Fruit fly (Drosophila melanogaster) whole organism, wandering third instar larva: ENCODE measurements around the gene CG12983.

Experiments used
- Abd-B ChIP-seq: fragments of >200 bp; optimal IDR thresholded peaks from 2 replicates; lab custom pipeline; 2017; ENCODE audit warnings: missing biosample characterization, missing genetic modification characterization
- CG32264 ChIP-seq: fragments of 200-800 bp; sonication (Bioruptor generic); optimal IDR thresholded peaks from 2 replicates; lab custom pipeline; 2016; ENCODE audit warnings: missing biosample characterization, missing genetic modification characterization
- CG9705 ChIP-seq: fragments of 200-800 bp; sonication (Bioruptor generic); optimal IDR thresholded peaks from 2 replicates; lab custom pipeline; 2018; ENCODE audit warnings: missing biosample characterization, mild to moderate bottlenecking, missing genetic modification characterization
- CrebA ChIP-seq: fragments of 200-800 bp; sonication (Bioruptor generic); optimal IDR thresholded peaks from 2 replicates; lab custom pipeline; 2016; ENCODE audit warnings: missing biosample characterization, mild to moderate bottlenecking, missing genetic modification characterization, borderline replicate concordance
- Dfd ChIP-seq: fragments of >200 bp; optimal IDR thresholded peaks from 2 replicates; lab custom pipeline; 2017; ENCODE audit warnings: missing biosample characterization, missing genetic modification characterization
- Dif ChIP-seq: fragments of 200-275, 200-300 bp; sonication (Bioruptor generic); optimal IDR thresholded peaks from 2 replicates; lab custom pipeline; 2018; ENCODE audit warnings: missing biosample characterization, missing genetic modification characterization; ENCODE audit not compliant: partially characterized antibody
- GATAd ChIP-seq: sonication (Bioruptor generic); optimal IDR thresholded peaks from 2 replicates; lab custom pipeline; 2016; ENCODE audit warnings: missing biosample characterization, missing genetic modification characterization
- HLH106 ChIP-seq: fragments of 200-800 bp; optimal IDR thresholded peaks from 3 replicates; lab custom pipeline; 2019; ENCODE audit warnings: missing biosample characterization, mild to moderate bottlenecking, missing genetic modification characterization, moderate library complexity
- Hnf4 ChIP-seq: fragments of 200-800 bp; sonication (Bioruptor generic); optimal IDR thresholded peaks from 2 replicates; lab custom pipeline; 2016; ENCODE audit warnings: missing biosample characterization, mild to moderate bottlenecking, missing genetic modification characterization
- Hr78 ChIP-seq: fragments of >200 bp; optimal IDR thresholded peaks from 2 replicates; lab custom pipeline; 2017; ENCODE audit warnings: missing biosample characterization, missing genetic modification characterization
- Jra ChIP-seq: sonication (Bioruptor generic); optimal IDR thresholded peaks from 2 replicates; lab custom pipeline; 2016; ENCODE audit warnings: missing biosample characterization, missing genetic modification characterization
- N ChIP-seq: fragments of >200 bp; optimal IDR thresholded peaks from 2 replicates; lab custom pipeline; 2018; ENCODE audit warnings: missing biosample characterization, missing external identifiers, missing genetic modification characterization
- OdsH ChIP-seq: fragments of 200-800 bp; sonication (Bioruptor generic); optimal IDR thresholded peaks from 2 replicates; lab custom pipeline; 2016; ENCODE audit warnings: missing biosample characterization, mild to moderate bottlenecking, missing genetic modification characterization
- Rel ChIP-seq, 2 experiments: fragments of 200-800 bp; sonication (Bioruptor generic) in 1 of 2; optimal IDR thresholded peaks; 2 replicates in 1 of 2; 3 replicates in 1 of 2; lab custom pipeline; 2016 to 2019; ENCODE audit warnings: mild to moderate bottlenecking in 2 of 2, missing biosample characterization in 2 of 2, missing genetic modification characterization in 2 of 2, moderate library complexity in 1 of 2
- Sp1 ChIP-seq: fragments of 200-800 bp; sonication (Bioruptor generic); optimal IDR thresholded peaks from 3 replicates; lab custom pipeline; 2019; ENCODE audit warnings: missing biosample characterization, mild to moderate bottlenecking, missing genetic modification characterization, moderate library complexity
- Vsx2 ChIP-seq: fragments of 200-300, 225-300 bp; sonication (Bioruptor generic); optimal IDR thresholded peaks from 2 replicates; lab custom pipeline; 2018; ENCODE audit warnings: missing biosample characterization, missing genetic modification characterization; ENCODE audit not compliant: partially characterized antibody
- br ChIP-seq: fragments of 200-800 bp; sonication (Bioruptor generic); optimal IDR thresholded peaks from 2 replicates; lab custom pipeline; 2016; ENCODE audit warnings: missing biosample characterization, missing genetic modification characterization
- brk ChIP-seq: fragments of 200-800 bp; sonication (Bioruptor generic); optimal IDR thresholded peaks from 2 replicates; lab custom pipeline; 2016; ENCODE audit warnings: missing biosample characterization, mild to moderate bottlenecking, missing genetic modification characterization
- dmrt93B ChIP-seq: fragments of 200-800 bp; sonication (Bioruptor generic); optimal IDR thresholded peaks from 2 replicates; lab custom pipeline; 2018; ENCODE audit warnings: missing biosample characterization, mild to moderate bottlenecking, missing genetic modification characterization
- dsf ChIP-seq: sonication (Bioruptor generic); optimal IDR thresholded peaks from 2 replicates; lab custom pipeline; 2016; ENCODE audit warnings: missing biosample characterization, missing genetic modification characterization, borderline replicate concordance
- ey ChIP-seq: fragments of 200-800 bp; sonication (Bioruptor generic); optimal IDR thresholded peaks from 2 replicates; lab custom pipeline; 2016; ENCODE audit warnings: missing biosample characterization, missing genetic modification characterization
- foxo ChIP-seq, 2 experiments: fragments of 200-800 bp; sonication (Bioruptor generic); optimal IDR thresholded peaks; 2 replicates in 1 of 2; 3 replicates in 1 of 2; lab custom pipeline; 2016 to 2017; ENCODE audit warnings: missing biosample characterization in 2 of 2, missing genetic modification characterization in 2 of 2
- fru ChIP-seq: fragments of 200-800 bp; sonication (Bioruptor generic); optimal IDR thresholded peaks from 3 replicates; lab custom pipeline; 2016; ENCODE audit warnings: missing biosample characterization, mild to moderate bottlenecking, missing genetic modification characterization
- h ChIP-seq: fragments of 200-800 bp; sonication (Bioruptor generic); optimal IDR thresholded peaks from 3 replicates; lab custom pipeline; 2016; ENCODE audit warnings: missing biosample characterization, mild to moderate bottlenecking, missing genetic modification characterization
- jim ChIP-seq: fragments of 175-275, 200-325 bp; sonication (Bioruptor generic); optimal IDR thresholded peaks from 2 replicates; lab custom pipeline; 2016; ENCODE audit warnings: missing biosample characterization, mild to moderate bottlenecking, missing genetic modification characterization
- lola ChIP-seq: fragments of >200 bp; optimal IDR thresholded peaks from 2 replicates; lab custom pipeline; 2017; ENCODE audit warnings: missing biosample characterization, missing genetic modification characterization
- psq ChIP-seq: fragments of 200-800 bp; sonication (Bioruptor generic); optimal IDR thresholded peaks from 3 replicates; lab custom pipeline; 2017; ENCODE audit warnings: missing biosample characterization, mild to moderate bottlenecking, missing genetic modification characterization, moderate library complexity
- rgr ChIP-seq: fragments of 200-800 bp; sonication (Bioruptor generic); optimal IDR thresholded peaks from 3 replicates; lab custom pipeline; 2016; ENCODE audit warnings: missing biosample characterization, mild to moderate bottlenecking, missing genetic modification characterization
- sage ChIP-seq: fragments of 200-800 bp; sonication (Bioruptor generic); optimal IDR thresholded peaks from 2 replicates; lab custom pipeline; 2016; ENCODE audit warnings: missing biosample characterization, mild to moderate bottlenecking, missing genetic modification characterization
- sv ChIP-seq: fragments of 200-800 bp; sonication (Bioruptor generic); optimal IDR thresholded peaks from 3 replicates; lab custom pipeline; 2016; ENCODE audit warnings: missing biosample characterization, missing genetic modification characterization
- tai ChIP-seq: sonication (Bioruptor generic); optimal IDR thresholded peaks from 2 replicates; lab custom pipeline; 2016; ENCODE audit warnings: missing biosample characterization, missing genetic modification characterization
- usp ChIP-seq: fragments of >200 bp; optimal IDR thresholded peaks from 2 replicates; lab custom pipeline; 2017; ENCODE audit warnings: missing biosample characterization, missing genetic modification characterization
- woc ChIP-seq: sonication (Bioruptor generic); optimal IDR thresholded peaks from 2 replicates; lab custom pipeline; 2016; ENCODE audit warnings: missing biosample characterization, mild to moderate bottlenecking, missing genetic modification characterization

CG12983 gene

dm6 chr3L:20930059-20930785 lies 36.3 kb downstream of the CG12983 start:
- TF ChIP-seq CG32264 (GFP tag; lab: Kevin White, UChicago), result no peak
- peak; percentile 42 for TF ChIP-seq HLH106
- TF ChIP-seq fru (GFP tag; lab: Kevin White, UChicago), result peak; percentile 33
- TF ChIP-seq Dfd, result no peak
- peak; percentile 7 for TF ChIP-seq rgr (GFP tag; lab: Kevin White, UChicago)
- TF ChIP-seq foxo (GFP tag; optimal IDR thresholded peaks at IDR 0.05; lab: Kevin White, UChicago), result peak in 1 of 2 experiments; percentile 48
- peak; percentile 29 for TF ChIP-seq Sp1 (GFP tag; lab: Kevin White, UChicago)
- peak; percentile 15 for TF ChIP-seq psq
- TF ChIP-seq dmrt93B (GFP tag; lab: Kevin White, UChicago), result peak; percentile 25
- TF ChIP-seq h (GFP tag; lab: Kevin White, UChicago), result peak; percentile 37

DNA sequence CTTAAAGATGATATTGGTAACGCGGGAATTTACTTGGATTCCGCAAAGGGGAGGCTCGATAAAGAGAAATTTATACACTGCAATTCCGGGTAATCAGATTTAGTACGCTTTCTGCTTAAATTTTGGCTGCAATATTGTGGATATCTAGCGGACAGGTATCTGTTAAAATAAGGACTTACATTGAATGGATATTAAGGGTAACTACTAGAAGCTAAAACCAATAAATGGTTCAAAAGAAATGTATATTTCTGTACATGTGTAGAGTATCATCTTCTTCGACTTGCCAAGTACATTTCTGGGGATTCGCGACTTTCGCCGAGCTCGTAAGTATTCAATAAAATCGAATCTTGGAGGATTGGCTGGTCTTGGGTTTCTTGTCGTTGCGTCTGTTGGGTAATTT lies 37.1 kb downstream of the CG12983 start:
- TF ChIP-seq N (GFP tag; lab: Kevin White, UChicago) (no peak), h (GFP tag; lab: Kevin White, UChicago) (no peak), Hr78 (GFP tag; lab: Kevin White, UChicago) (no peak), woc (GFP tag; lab: Kevin White, UChicago) (no peak), rgr (GFP tag; lab: Kevin White, UChicago) (no peak), br (GFP tag; lab: Kevin White, UChicago) (no peak), lola (GFP tag; lab: Kevin White, UChicago) (no peak), HLH106 (no peak), Dif (no peak), fru (GFP tag; lab: Kevin White, UChicago) (no peak), GATAd (GFP tag; lab: Kevin White, UChicago) (no peak)

DNA sequence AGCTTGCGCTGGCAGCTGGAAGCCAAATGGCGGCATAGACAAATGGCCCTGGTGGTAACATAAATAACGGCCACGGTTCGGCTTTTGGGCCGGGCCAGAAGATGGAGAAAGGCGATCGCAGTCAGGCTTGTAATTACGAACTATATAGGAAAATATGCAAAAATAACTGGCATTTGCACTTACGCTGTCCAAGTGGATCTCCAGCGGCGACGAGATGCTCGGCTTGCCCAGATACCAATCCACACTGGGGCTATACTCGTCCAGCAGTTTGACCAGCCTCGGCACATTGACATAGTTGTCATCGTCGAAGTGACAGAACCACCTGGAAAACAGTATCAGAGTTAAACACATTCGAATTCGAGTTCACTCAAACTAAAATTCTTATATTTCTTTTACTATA lies 39.0 kb downstream of the CG12983 start, which contains the start of gene CG10589:
TSS of gene CG10589 (plus strand) at position 301 of the 400 bp plus-strand sequence.
- TF ChIP-seq Jra (GFP tag; lab: Kevin White, UChicago), result no peak
- TF ChIP-seq dsf (GFP tag; lab: Kevin White, UChicago), result no peak
- no peak for TF ChIP-seq Vsx2 (GFP tag; lab: Kevin White, UChicago)
- no peak for TF ChIP-seq Hr78 (GFP tag; lab: Kevin White, UChicago)
- TF ChIP-seq Abd-B (GFP tag; lab: Kevin White, UChicago), result no peak
- no peak for TF ChIP-seq GATAd (GFP tag; lab: Kevin White, UChicago)
- no peak for TF ChIP-seq usp (GFP tag; lab: Kevin White, UChicago)
- TF ChIP-seq brk (GFP tag; lab: Kevin White, UChicago), result no peak
- TF ChIP-seq CG32264 (GFP tag; lab: Kevin White, UChicago), result no peak
- TF ChIP-seq Dfd, result no peak
- no peak for TF ChIP-seq Rel (GFP tag; optimal IDR thresholded peaks at IDR 0.05; lab: Kevin White, UChicago)
- TF ChIP-seq Rel (tag; optimal IDR thresholded peaks at IDR 0.05; lab: Kevin White, UChicago), result no peak
- no peak for TF ChIP-seq fru (GFP tag; lab: Kevin White, UChicago)
- no peak for TF ChIP-seq Hnf4 (GFP tag; lab: Kevin White, UChicago)
- TF ChIP-seq sv (GFP tag; lab: Kevin White, UChicago), result no peak
- no peak for TF ChIP-seq ey
- no peak for TF ChIP-seq CG9705 (GFP tag; lab: Kevin White, UChicago)
- TF ChIP-seq woc (GFP tag; lab: Kevin White, UChicago), result no peak
- no peak for TF ChIP-seq lola (GFP tag; lab: Kevin White, UChicago)

DNA sequence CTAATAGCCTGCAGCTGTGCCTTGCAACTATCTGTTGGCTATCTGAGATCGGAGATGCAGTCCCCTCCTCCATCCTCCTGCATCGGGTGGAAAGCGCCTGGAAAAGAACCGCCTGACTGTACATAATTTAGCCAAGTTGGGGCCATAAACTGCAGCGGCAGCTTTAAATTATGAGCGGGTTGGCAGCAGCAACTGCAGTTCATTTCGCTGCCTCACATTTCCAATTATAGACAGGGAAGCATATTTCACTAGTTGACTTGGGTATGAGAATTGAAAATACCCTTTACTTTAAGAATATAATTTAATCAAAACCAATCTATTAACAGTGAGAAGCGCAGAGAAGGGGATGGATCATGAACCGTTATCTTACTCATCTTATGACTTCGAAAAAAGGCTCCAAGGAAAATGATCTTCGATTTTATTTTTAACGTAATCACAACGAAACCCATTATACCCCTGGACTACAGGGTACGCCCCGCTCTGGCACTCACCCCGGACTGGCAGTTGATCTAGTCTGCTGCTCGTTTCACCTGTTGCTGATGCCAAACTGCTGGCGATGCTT lies 43.5 kb downstream of the CG12983 start:
- peak in 1 of 2 experiments; percentile 30 for TF ChIP-seq foxo (GFP tag; optimal IDR thresholded peaks at IDR 0.05; lab: Kevin White, UChicago)
- TF ChIP-seq Dif, result no peak
- peak; percentile 18 for TF ChIP-seq woc (GFP tag; lab: Kevin White, UChicago)
- TF ChIP-seq GATAd (GFP tag; lab: Kevin White, UChicago), result no peak
- TF ChIP-seq sage (GFP tag; lab: Kevin White, UChicago), result no peak
- TF ChIP-seq CG32264 (GFP tag; lab: Kevin White, UChicago), result no peak
- TF ChIP-seq ey, result peak; percentile 34
- TF ChIP-seq HLH106, result no peak
- no peak for TF ChIP-seq psq
- TF ChIP-seq OdsH (GFP tag; lab: Kevin White, UChicago), result no peak
- no peak for TF ChIP-seq jim (GFP tag; lab: Kevin White, UChicago)
- no peak for TF ChIP-seq tai (GFP tag; lab: Kevin White, UChicago)
- TF ChIP-seq Dfd, result no peak
- peak; percentile 6 for TF ChIP-seq fru (GFP tag; lab: Kevin White, UChicago)
- TF ChIP-seq Hnf4 (GFP tag; lab: Kevin White, UChicago), result no peak
- no peak for TF ChIP-seq Hr78 (GFP tag; lab: Kevin White, UChicago)
- TF ChIP-seq rgr (GFP tag; lab: Kevin White, UChicago), result peak; percentile 30
- no peak for TF ChIP-seq CrebA
- TF ChIP-seq Vsx2 (GFP tag; lab: Kevin White, UChicago), result no peak
- no peak for TF ChIP-seq N (GFP tag; lab: Kevin White, UChicago)
- TF ChIP-seq sv (GFP tag; lab: Kevin White, UChicago), result no peak
